Fruit fly (Drosophila melanogaster): ENCODE measurements around the gene CG43085.

Gene CG43085

DNA sequence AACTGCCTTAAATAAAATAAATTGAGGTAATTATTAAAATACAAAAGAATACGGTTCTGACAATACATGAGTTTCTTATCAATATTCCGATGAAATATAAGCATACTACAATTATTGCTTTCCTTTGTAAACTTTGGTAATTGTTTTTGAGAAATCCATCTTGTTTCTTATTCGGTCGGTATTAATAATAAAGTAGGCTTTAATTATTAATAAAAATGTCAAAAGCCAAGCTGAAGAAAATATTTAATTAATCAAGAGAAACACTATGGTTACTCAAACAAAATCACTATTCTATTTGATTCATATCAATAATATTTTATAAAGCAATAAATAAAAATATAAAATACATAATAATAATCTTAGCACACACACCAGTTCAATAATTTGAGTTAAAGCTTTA lies at the start of gene CG43085:
CG43085 (minus strand) TSS at position 101 of the 400 bp plus-strand sequence.
- TF ChIP-seq CG8478 (optimal IDR thresholded peaks at IDR 0.05), result no peak
- TF ChIP-seq CTCF (optimal IDR thresholded peaks at IDR 0.05), result no peak

DNA sequence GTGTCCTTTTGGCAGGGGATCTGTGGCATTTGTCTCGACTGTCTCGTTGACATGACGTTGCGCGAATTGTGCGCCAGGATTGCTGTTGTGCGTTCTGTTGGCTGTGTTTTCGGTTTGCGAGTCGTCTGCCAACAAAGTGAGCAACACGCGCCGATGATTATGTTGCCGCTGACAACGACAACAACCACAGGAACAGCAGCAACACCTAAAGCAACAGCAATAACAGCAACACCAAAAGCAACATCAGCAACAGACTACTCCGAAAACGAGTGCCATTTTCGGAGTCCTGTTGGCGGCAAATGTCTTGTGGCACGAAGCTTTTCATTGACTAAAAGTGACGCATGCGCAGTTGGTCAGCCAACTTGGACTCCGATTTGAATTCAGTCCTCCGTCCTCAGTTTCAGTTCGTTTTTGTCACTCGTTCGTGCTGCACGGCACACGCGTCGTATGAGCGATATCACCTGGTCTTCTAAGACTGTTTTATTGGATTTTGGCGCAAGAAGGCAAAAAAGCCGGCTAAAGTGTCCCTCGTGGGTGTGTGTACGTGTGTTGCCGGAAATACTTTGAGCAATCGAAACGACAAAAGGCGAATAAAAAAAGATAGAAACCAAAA lies 43.1 kb upstream of the CG43085 start, which contains the start of gene Ccn:
Ccn (plus strand) TSS at position 437 of the 613 bp plus-strand sequence.
- TF ChIP-seq CG8478 (optimal IDR thresholded peaks at IDR 0.05), result no peak
- TF ChIP-seq CTCF (optimal IDR thresholded peaks at IDR 0.05), result no peak

DNA sequence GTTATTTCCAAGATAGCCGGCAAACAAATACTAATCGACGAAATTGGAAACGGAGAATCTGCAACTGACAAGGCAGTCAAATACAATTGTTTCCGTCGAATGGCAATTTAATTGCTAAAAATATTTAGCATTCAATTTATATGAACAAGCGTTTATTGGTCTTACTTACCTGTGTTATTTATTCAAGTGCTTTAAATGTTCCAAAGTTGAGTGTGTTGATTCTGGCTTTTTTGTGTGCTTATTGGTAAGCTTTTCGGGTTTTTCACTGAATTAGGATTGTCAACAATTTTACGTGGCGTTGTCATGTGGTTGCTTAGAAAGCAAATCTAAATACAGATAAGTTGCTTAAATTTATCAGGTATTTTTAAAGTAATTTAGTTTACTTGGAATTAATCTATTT lies 25.2 kb upstream of the CG43085 start:
- TF ChIP-seq CG8478 (optimal IDR thresholded peaks at IDR 0.05), result no peak
- TF ChIP-seq CTCF (optimal IDR thresholded peaks at IDR 0.05), result no peak

DNA sequence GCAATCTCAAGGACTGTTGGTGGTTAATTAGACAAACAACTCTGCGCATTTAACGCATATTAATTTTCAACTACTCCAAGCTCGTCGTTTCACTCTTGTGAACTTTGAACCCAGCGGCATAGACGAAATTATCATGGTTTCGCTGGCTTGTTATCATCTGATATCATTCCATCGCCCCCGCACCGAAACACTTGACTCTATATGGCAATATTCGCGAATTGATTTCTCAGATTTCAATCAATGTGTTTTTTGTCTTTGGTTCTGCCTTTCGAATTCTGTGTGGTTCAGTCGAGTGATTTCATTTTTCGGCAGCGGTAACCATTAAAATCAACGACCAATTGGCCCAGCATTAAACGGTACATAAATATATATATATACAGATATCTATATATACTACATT lies 24.8 kb upstream of the CG43085 start, which contains the start of gene CG34251:
CG34251 (plus strand) TSS at position 301 of the 400 bp plus-strand sequence.
- TF ChIP-seq CTCF (optimal IDR thresholded peaks at IDR 0.05), result no peak

DNA sequence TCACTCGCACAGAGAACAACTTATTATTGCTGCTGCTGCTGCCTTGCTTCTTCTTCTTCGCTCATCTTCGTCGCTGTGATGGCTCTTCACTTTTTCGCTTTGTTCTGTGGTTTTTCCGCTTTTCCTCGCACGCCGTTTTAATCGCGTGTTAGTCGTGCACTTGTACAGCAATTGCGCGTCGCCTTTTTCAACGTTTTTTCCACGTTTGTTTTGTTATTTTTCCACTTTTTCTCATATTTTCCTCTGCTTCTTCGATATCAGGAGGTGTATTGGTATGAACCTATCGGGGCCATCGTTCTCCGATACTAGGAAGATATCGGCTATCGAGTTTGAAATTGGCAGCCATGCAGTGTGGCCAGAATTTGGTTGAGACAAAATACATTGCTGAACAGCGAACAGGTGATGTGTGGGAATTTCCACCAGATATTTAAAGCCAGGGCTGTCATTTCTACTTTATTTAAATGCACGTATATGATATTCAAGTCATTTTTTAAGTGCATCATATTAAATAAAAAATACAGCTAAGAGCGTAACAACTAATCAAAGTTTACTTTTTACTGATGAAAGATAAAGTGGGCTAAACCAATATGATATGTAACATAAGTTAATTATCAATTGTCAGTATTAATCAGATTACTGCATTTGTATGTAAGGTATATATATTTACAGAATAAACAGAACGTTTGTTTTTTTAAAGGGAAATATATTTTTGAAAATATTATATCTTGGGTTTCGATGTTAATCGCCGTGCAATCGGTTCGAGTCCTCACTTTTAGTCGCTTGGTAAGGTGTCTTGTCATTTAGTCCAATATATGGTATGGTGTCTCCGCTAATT lies 22.6 kb upstream of the CG43085 start, which contains the start of gene Crtc:
Crtc (minus strand) TSS at position 290 of the 835 bp plus-strand sequence.
- TF ChIP-seq CG8478 (optimal IDR thresholded peaks at IDR 0.05), result no peak
- TF ChIP-seq CTCF (optimal IDR thresholded peaks at IDR 0.05), result peak in 1 of 2 experiments; percentile 34

DNA sequence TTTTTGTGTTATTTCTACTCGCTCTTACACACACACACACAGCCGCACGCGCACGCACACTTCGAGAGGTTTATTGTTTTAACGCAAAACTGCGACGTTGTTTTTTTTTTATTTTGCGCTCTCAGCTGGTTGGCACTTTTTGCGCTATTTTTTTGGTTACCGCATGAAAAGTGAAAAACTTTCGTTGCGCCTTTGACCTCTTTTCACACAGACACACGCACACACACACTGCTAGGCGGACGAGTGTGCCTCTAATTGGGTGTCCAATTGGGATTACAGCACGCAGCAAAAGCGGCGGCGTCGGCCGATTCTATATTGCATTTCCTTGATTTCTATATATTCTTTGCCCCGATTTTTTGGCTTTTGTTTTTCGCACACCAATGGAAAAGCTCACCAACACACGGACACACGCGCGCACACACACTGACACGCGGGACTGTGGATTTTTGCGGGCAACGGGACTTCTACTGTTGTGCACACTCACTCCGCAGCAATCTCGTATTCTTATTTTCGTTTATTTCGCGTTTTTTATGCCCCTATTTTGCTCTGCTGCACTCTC lies 21.9 kb upstream of the CG43085 start:
- TF ChIP-seq CG8478 (optimal IDR thresholded peaks at IDR 0.05) (no peak), CTCF (optimal IDR thresholded peaks at IDR 0.05) (no peak)

DNA sequence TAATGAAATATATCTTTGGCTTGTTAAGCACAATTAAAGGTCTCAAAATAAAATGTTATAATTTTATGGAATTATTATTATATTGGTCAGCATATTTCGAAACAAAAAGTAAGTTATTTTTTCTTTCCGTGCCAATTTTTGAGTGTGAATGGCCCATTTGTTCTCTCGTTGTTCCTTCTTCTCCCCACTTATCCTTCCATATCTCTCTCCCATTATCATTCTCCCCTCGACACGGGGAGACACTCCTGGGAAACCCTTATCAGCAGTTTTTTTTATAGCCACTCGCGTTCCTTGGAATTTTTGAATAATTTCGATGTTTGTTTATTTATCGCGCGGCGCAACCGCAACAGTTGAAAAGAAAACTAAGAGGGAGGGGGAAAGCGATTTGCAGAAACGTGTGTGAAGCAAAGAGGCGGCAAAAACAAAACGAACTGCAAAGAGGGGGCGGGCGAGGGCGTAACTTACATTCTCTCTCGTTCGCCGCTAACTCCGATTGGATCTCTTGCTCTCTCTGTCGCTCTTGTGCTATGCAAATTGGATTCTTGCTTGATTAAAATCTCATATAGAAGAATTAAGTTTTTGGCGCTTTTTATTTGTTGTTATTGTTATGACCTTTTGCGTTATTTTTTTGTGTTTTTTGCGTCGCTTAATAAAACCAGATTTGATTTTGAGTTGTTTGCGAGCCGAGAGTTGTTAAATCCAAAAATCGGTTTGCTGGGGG lies 21.3 kb upstream of the CG43085 start:
- TF ChIP-seq CG8478 (optimal IDR thresholded peaks at IDR 0.05), result no peak

DNA sequence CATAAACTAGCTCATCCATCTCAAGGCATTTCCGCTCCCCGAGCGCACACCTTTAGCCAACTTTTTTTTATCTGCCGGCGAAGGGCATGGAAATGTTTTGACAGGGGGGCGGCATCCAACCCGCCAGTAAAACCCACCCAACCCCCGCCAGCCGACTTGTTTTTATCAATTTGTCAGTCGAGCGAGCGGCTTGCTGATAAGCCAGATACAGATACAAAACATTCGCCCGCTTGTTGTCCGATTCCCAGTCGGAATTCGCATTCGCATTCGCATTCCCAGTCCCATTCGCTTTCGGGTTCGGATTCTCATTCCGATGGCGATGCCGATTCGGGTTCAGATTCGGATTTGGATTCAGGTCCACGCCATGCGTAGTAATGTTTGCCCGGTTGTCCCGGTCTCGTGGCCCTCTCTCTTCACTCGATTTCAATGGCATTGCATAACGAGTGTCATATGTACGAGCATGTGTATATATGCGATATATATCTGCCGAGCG lies 18.6 kb upstream of the CG43085 start:
- no peak for TF ChIP-seq CTCF (optimal IDR thresholded peaks at IDR 0.05)
- no peak for TF ChIP-seq CG8478 (optimal IDR thresholded peaks at IDR 0.05)

DNA sequence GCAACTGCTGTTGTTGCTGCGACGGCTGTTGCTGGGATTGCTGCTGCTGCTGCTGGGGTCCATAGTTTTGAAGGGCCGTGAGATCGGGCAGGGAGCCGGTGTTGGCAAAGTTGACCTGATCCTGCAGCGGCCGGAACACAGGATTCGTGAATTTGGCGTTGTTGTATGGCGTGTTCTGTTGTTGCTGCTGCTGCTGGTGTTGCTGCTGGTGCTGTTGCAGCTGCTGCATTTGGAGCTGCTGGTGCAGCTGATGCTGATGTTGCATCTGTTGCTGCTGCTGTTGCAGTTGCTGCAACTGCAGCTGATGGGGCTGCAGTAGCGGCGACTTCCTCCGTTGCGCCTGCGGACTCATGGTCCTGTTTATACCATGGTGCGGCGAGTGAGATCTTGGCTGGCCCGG lies 17.1 kb upstream of the CG43085 start:
- TF ChIP-seq CG8478 (optimal IDR thresholded peaks at IDR 0.05), result no peak
- TF ChIP-seq CTCF (optimal IDR thresholded peaks at IDR 0.05), result no peak

DNA sequence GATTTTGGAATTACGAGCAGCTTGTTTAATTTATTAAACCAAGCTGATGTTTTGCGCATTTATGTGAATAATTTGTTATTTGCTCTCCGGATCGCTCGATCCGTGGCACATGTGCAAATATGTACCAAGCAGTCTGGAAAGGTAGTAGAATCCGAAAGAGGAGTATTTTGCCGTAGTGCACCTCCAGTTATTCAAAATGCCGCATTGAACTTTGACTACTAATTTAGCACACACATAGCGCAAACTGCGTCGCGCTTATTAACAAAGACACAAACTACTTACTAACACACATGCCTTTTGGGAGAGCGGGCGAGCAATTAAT lies 12.7 kb upstream of the CG43085 start:
- TF ChIP-seq CTCF (optimal IDR thresholded peaks at IDR 0.05) (no peak), CG8478 (optimal IDR thresholded peaks at IDR 0.05) (no peak)

DNA sequence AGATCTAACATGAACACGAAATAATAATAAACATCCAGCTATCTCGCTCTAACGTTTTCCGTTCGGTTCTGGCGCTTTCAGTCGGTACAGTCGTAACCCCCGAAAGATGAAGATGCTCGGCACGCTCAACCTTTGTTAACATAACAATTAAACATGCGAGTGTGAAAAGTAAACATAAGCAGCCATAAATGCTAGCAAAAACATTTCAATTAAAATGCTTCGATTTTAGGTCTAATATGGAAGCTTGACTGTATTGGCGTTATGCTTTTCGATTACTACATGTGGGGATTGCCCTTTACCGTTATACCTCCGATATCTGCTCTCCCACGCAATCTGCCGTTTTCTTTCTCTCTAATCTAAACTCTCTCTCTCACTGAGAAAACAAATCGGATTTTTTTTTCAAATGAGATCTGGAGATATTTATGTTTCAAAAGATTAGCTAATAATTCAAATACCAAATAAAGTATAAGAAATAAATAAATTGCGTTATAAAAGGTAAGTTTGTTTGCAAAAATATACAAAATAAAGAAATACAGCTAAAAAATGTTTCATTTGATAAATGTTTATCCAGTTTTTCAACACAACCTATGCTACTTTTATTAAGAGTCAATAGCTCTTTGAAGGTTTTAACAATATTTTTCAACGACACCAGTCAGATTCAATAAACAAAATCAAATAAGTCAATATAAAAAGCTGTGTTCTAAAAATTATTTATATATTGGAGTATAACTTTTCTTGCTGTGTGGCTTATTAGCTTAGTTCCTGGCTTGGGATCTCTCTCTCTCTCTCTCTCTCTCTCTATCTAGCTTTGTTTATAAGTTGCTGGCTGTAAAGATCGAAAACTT lies 12.1 kb upstream of the CG43085 start:
- TF ChIP-seq CG8478 (optimal IDR thresholded peaks at IDR 0.05), result no peak
- no peak for TF ChIP-seq CTCF (optimal IDR thresholded peaks at IDR 0.05)

DNA sequence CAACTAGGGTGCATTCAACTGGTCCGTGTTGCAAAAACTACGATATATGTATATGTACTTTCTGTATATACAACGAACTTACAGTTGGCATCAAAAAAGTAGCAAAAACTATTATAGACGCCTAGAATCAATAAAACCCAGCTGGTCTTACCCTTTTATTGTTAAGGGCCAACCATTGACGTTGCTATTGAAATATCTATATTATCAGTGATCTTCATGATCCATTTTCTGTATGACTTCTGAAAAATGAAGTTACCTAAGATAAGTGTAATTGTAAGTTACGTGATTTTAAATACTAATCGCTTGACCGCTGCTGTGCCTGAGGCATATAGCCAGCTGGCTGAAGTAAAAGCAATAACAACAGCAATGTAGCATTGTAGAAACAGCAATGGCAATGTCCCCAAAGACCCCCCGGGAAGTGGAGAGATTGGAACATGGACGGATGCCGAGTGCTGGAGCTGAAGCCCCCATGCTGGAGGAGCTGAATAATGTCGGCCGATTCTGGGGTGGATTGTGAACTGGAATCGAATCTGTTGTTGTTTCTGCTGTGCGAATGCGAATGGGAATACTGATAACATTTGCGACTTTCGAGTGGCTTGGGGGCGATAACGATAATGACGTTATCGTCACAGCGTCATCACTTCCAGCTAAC lies 11.3 kb upstream of the CG43085 start:
- TF ChIP-seq CTCF (optimal IDR thresholded peaks at IDR 0.05), result no peak
- TF ChIP-seq CG8478 (optimal IDR thresholded peaks at IDR 0.05), result no peak

DNA sequence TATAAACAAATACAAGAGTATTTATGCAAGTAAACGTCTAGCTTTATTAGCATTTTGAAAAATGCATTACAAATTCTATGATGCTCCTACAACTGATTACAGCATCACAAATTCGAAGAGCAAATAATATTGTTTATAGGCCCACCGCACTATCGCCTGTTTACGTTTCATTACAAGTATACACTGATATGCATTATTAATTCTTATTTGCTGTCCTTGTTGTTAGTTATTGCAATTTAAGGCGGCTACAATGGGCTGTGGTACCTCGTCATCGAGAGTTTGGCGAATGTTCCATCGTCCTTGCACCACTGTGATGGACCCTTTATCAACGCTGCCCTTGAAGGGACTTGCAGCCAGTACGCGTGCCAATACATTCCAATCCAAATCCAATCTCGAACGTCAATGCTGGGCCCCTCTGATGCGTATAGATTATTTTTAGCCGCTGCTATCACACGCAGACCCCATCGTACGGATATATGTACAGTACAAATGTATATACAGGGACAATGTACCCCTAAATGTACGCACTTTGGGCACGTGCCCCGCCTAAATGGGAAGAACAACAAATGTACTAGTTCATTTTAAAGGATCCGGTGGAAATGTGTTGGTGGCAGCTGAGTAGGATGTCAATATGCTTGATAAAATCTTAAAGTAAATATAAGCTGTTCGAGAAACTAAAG lies 10.3 kb upstream of the CG43085 start:
- TF ChIP-seq CTCF (optimal IDR thresholded peaks at IDR 0.05) (no peak), CG8478 (optimal IDR thresholded peaks at IDR 0.05) (no peak)
